Fruit fly (Drosophila melanogaster) whole organism, embryonic: ENCODE data around the gene CG3149.

ENCODE experiments used
- Aef1 ChIP-seq: fragments of 200-800 bp; sonication (Bioruptor generic); IDR thresholded peaks from 3 replicates; pipeline ENCODE4 v1.3.6; 2022; ENCODE audit warnings: missing biosample characterization, missing genetic modification characterization
- Atf6 ChIP-seq: fragments of 200-800 bp; sonication (Bioruptor generic); IDR thresholded peaks from 2 replicates; pipeline ENCODE4 v1.3.6; 2022; ENCODE audit warnings: missing biosample characterization, missing genetic modification characterization
- CG11085 ChIP-seq: fragments of 200-800 bp; sonication (Bioruptor generic); IDR thresholded peaks from 2 replicates; pipeline ENCODE4 v1.3.6; 2022; ENCODE audit warnings: missing biosample characterization, missing genetic modification characterization
- CG11247 ChIP-seq: fragments of 200-800 bp; sonication (Bioruptor generic); IDR thresholded peaks from 2 replicates; pipeline ENCODE4 v1.3.6; 2022; ENCODE audit warnings: missing biosample characterization, missing genetic modification characterization
- CG11398 ChIP-seq: fragments of 200-800 bp; sonication (Bioruptor generic); optimal IDR thresholded peaks from 2 replicates; lab custom pipeline; 2016; ENCODE audit warnings: missing biosample characterization, missing genetic modification characterization
- CG11695 ChIP-seq: fragments of 200-800 bp; sonication (Bioruptor generic); IDR thresholded peaks from 3 replicates; pipeline ENCODE4 v1.3.6; 2022; ENCODE audit warnings: missing biosample characterization, missing genetic modification characterization
- CG13123 ChIP-seq: fragments of 200-800 bp; sonication (Bioruptor generic); optimal IDR thresholded peaks from 2 replicates; lab custom pipeline; 2016; ENCODE audit warnings: missing biosample characterization, missing genetic modification characterization
- CG15601 ChIP-seq: fragments of 200-800 bp; sonication (Bioruptor generic); optimal IDR thresholded peaks from 3 replicates; lab custom pipeline; 2019; ENCODE audit warnings: missing biosample characterization, mild to moderate bottlenecking, missing genetic modification characterization, moderate library complexity
- CG1647 ChIP-seq: fragments of 200-800 bp; sonication (Bioruptor generic); optimal IDR thresholded peaks from 3 replicates; lab custom pipeline; 2016; ENCODE audit warnings: missing biosample characterization, missing genetic modification characterization
- CG17385 ChIP-seq: fragments of 200-800 bp; sonication (Bioruptor generic); optimal IDR thresholded peaks from 3 replicates; lab custom pipeline; 2018; ENCODE audit warnings: missing biosample characterization, mild to moderate bottlenecking, missing genetic modification characterization
- CG17912 ChIP-seq: fragments of 200-800 bp; sonication (Bioruptor generic); optimal IDR thresholded peaks from 2 replicates; lab custom pipeline; 2018; ENCODE audit warnings: missing biosample characterization, mild to moderate bottlenecking, missing genetic modification characterization
- CG2129 ChIP-seq: fragments of 200-800 bp; sonication (Bioruptor generic); IDR thresholded peaks from 2 replicates; pipeline ENCODE4 v1.3.6; 2022; ENCODE audit warnings: missing biosample characterization, missing genetic modification characterization; ENCODE audit not compliant: partially characterized antibody
- CG31388 ChIP-seq: fragments of 200-800 bp; sonication (Bioruptor generic); optimal IDR thresholded peaks from 2 replicates; lab custom pipeline; 2016; ENCODE audit warnings: missing biosample characterization, missing genetic modification characterization
- CG32772 ChIP-seq: fragments of 200-800 bp; sonication (Bioruptor generic); IDR thresholded peaks from 2 replicates; pipeline ENCODE4 v1.3.6; 2022; ENCODE audit warnings: missing biosample characterization, missing genetic modification characterization
- CG3995 ChIP-seq: fragments of 200-800 bp; sonication (Bioruptor generic); optimal IDR thresholded peaks from 3 replicates; lab custom pipeline; 2016; ENCODE audit warnings: missing biosample characterization, missing genetic modification characterization
- CG6175 ChIP-seq: fragments of 200-800 bp; sonication (Bioruptor generic); IDR thresholded peaks from 3 replicates; pipeline ENCODE4 v1.3.6; 2022; ENCODE audit warnings: missing biosample characterization, missing genetic modification characterization
- CG6654 ChIP-seq: fragments of 200-800 bp; sonication (Bioruptor generic); optimal IDR thresholded peaks from 2 replicates; lab custom pipeline; 2017; ENCODE audit warnings: missing biosample characterization, mild to moderate bottlenecking, missing genetic modification characterization
- CG8765 ChIP-seq: fragments of 200-800 bp; sonication (Bioruptor generic); IDR thresholded peaks from 2 replicates; pipeline ENCODE4 v1.3.6; 2022; ENCODE audit warnings: missing biosample characterization, missing genetic modification characterization
- CG8924 ChIP-seq: fragments of 200-800 bp; optimal IDR thresholded peaks from 3 replicates; lab custom pipeline; 2019; ENCODE audit warnings: missing biosample characterization, mild to moderate bottlenecking, missing genetic modification characterization, moderate library complexity
- CG9215 ChIP-seq: fragments of 200-800 bp; sonication (Bioruptor generic); IDR thresholded peaks from 2 replicates; pipeline ENCODE4 v1.3.6; 2022; ENCODE audit warnings: missing biosample characterization, missing genetic modification characterization
- CG9727 ChIP-seq: fragments of 200-800 bp; sonication (Bioruptor generic); optimal IDR thresholded peaks from 3 replicates; lab custom pipeline; 2017; ENCODE audit warnings: missing biosample characterization, mild to moderate bottlenecking, missing genetic modification characterization
- Chrac-16 ChIP-seq: fragments of 200-800 bp; sonication (Bioruptor generic); optimal IDR thresholded peaks from 3 replicates; lab custom pipeline; 2016; ENCODE audit warnings: missing biosample characterization, missing genetic modification characterization
- Dek ChIP-seq: fragments of 200-800 bp; sonication (Bioruptor generic); optimal IDR thresholded peaks from 3 replicates; lab custom pipeline; 2019; ENCODE audit warnings: missing biosample characterization, mild to moderate bottlenecking, missing genetic modification characterization, moderate library complexity
- Ets97D ChIP-seq: fragments of 200-800 bp; sonication (Bioruptor generic); optimal IDR thresholded peaks from 3 replicates; lab custom pipeline; 2016; ENCODE audit warnings: missing biosample characterization, missing genetic modification characterization
- HHEX ChIP-seq: fragments of 200-800 bp; sonication (Bioruptor generic); optimal IDR thresholded peaks from 3 replicates; lab custom pipeline; 2017; ENCODE audit warnings: missing biosample characterization, mild to moderate bottlenecking, missing genetic modification characterization, missing genetic modification reagents
- HLH4C ChIP-seq: fragments of 200-800 bp; sonication (Bioruptor generic); IDR thresholded peaks from 3 replicates; pipeline ENCODE4 v1.3.6; 2022; ENCODE audit warnings: missing biosample characterization, missing genetic modification characterization; ENCODE audit not compliant: partially characterized antibody
- HLH54F ChIP-seq: fragments of 200-800 bp; sonication (Bioruptor generic); optimal IDR thresholded peaks from 3 replicates; lab custom pipeline; 2016; ENCODE audit warnings: missing biosample characterization, missing genetic modification characterization
- Hand ChIP-seq: fragments of 200-800 bp; sonication (Bioruptor generic); optimal IDR thresholded peaks from 2 replicates; lab custom pipeline; 2017; ENCODE audit warnings: mild to moderate bottlenecking, missing biosample characterization, missing genetic modification reagents, missing genetic modification characterization
- HmgZ ChIP-seq: fragments of 200-800 bp; sonication (Bioruptor generic); optimal IDR thresholded peaks from 2 replicates; lab custom pipeline; 2018; ENCODE audit warnings: missing biosample characterization, mild to moderate bottlenecking, missing genetic modification characterization
- Jarid2 ChIP-seq: fragments of 200-800 bp; sonication (Bioruptor generic); optimal IDR thresholded peaks from 3 replicates; lab custom pipeline; 2017; ENCODE audit warnings: mild to moderate bottlenecking, missing biosample characterization, missing genetic modification reagents, missing genetic modification characterization
- Myb ChIP-seq: fragments of 200-800 bp; sonication (Bioruptor generic); optimal IDR thresholded peaks from 2 replicates; lab custom pipeline; 2016; ENCODE audit warnings: missing biosample characterization, missing genetic modification characterization
- NC2α ChIP-seq: fragments of 200-800 bp; sonication (Bioruptor generic); optimal IDR thresholded peaks from 2 replicates; lab custom pipeline; 2016; ENCODE audit warnings: missing biosample characterization, missing genetic modification characterization
- NC2β ChIP-seq: fragments of 200-800 bp; sonication (Bioruptor generic); optimal IDR thresholded peaks from 2 replicates; lab custom pipeline; 2016; ENCODE audit warnings: missing biosample characterization, missing genetic modification characterization
- NfI ChIP-seq: fragments of 200-800 bp; sonication (Bioruptor generic); optimal IDR thresholded peaks from 3 replicates; lab custom pipeline; 2018; ENCODE audit warnings: missing biosample characterization, mild to moderate bottlenecking, missing genetic modification characterization, moderate library complexity
- Oli ChIP-seq: fragments of 200-800 bp; sonication (Bioruptor generic); optimal IDR thresholded peaks from 2 replicates; lab custom pipeline; 2018; ENCODE audit warnings: missing biosample characterization, mild to moderate bottlenecking, missing genetic modification characterization, moderate library complexity
- Opbp ChIP-seq: fragments of 200-800 bp; sonication (Bioruptor generic); IDR thresholded peaks from 3 replicates; pipeline ENCODE4 v1.3.6; 2022; ENCODE audit warnings: missing biosample characterization, missing genetic modification characterization; ENCODE audit not compliant: partially characterized antibody
- Sox100B ChIP-seq: fragments of 200-800 bp; sonication (Bioruptor generic); optimal IDR thresholded peaks from 3 replicates; lab custom pipeline; 2018; ENCODE audit warnings: missing biosample characterization, mild to moderate bottlenecking, missing genetic modification characterization
- Stat92E ChIP-seq, 3 experiments: fragments of >200 bp in 2 of 3; fragments of 200-800 bp in 1 of 3; sonication (Bioruptor generic) in 1 of 3; optimal IDR thresholded peaks; 2 replicates each; lab custom pipeline; 2017 to 2019; ENCODE audit warnings: missing biosample characterization in 3 of 3, missing genetic modification characterization in 3 of 3, mild to moderate bottlenecking in 1 of 3, moderate library complexity in 1 of 3
- abd-A ChIP-seq: fragments of 200-800 bp; sonication (Bioruptor generic); optimal IDR thresholded peaks from 3 replicates; lab custom pipeline; 2019; ENCODE audit warnings: missing biosample characterization, mild to moderate bottlenecking, missing genetic modification characterization, moderate library complexity
- ash1 ChIP-seq: fragments of 200-800 bp; sonication (Bioruptor generic); optimal IDR thresholded peaks from 2 replicates; lab custom pipeline; 2018; ENCODE audit warnings: missing biosample characterization, mild to moderate bottlenecking, missing genetic modification characterization
- ato ChIP-seq: fragments of 200-800 bp; sonication (Bioruptor generic); IDR thresholded peaks from 2 replicates; pipeline ENCODE4 v1.3.6; 2022; ENCODE audit warnings: missing biosample characterization, missing genetic modification characterization; ENCODE audit not compliant: partially characterized antibody
- bbx ChIP-seq: fragments of 200-800 bp; sonication (Bioruptor generic); IDR thresholded peaks from 2 replicates; pipeline ENCODE4 v1.3.6; 2022; ENCODE audit warnings: missing biosample characterization, missing genetic modification characterization; ENCODE audit not compliant: partially characterized antibody
- fd3F ChIP-seq: fragments of 200-800 bp; sonication (Bioruptor generic); optimal IDR thresholded peaks from 2 replicates; lab custom pipeline; 2018; ENCODE audit warnings: missing biosample characterization, mild to moderate bottlenecking, missing genetic modification characterization, moderate library complexity
- grau ChIP-seq: fragments of 200-800 bp; optimal IDR thresholded peaks from 3 replicates; lab custom pipeline; 2019; ENCODE audit warnings: missing biosample characterization, mild to moderate bottlenecking, missing genetic modification characterization, moderate library complexity
- gsb ChIP-seq: fragments of 200-800 bp; sonication (Bioruptor generic); IDR thresholded peaks from 2 replicates; pipeline ENCODE4 v1.3.6; 2022; ENCODE audit warnings: missing biosample characterization, missing genetic modification characterization
- jing ChIP-seq: fragments of 200-800 bp; sonication (Bioruptor generic); optimal IDR thresholded peaks from 2 replicates; lab custom pipeline; 2018; ENCODE audit warnings: missing biosample characterization, mild to moderate bottlenecking, missing genetic modification characterization
- ken ChIP-seq: fragments of 200-800 bp; sonication (Bioruptor generic); IDR thresholded peaks from 3 replicates; pipeline ENCODE4 v1.3.6; 2022; ENCODE audit warnings: missing biosample characterization, missing genetic modification characterization
- lmd ChIP-seq: fragments of 200-800 bp; sonication (Bioruptor generic); IDR thresholded peaks from 2 replicates; pipeline ENCODE4 v1.3.6; 2022; ENCODE audit warnings: missing biosample characterization, missing genetic modification characterization
- lov ChIP-seq, 2 experiments: fragments of 200-800 bp in 1 of 2; fragments of >200 bp in 1 of 2; sonication (Bioruptor generic) in 1 of 2; IDR thresholded peaks in 1 of 2; optimal IDR thresholded peaks in 1 of 2; 2 replicates in 1 of 2; 3 replicates in 1 of 2; pipeline versions ENCODE4 v1.3.6 to Lab custom; 2017 to 2022; ENCODE audit warnings: missing biosample characterization in 1 of 2, missing genetic modification characterization in 1 of 2
- pb ChIP-seq: fragments of 200-800 bp; sonication (Bioruptor generic); optimal IDR thresholded peaks from 3 replicates; lab custom pipeline; 2016; ENCODE audit warnings: missing biosample characterization, missing genetic modification characterization
- yki ChIP-seq: fragments of >200 bp; optimal IDR thresholded peaks from 3 replicates; lab custom pipeline; 2018

The CG3149 gene

dm6 chrX:5665902-5666301 lies 29.1 kb downstream of the CG3149 start, which contains the start of the genes Sirt4 and CG4119 (continued):
- TF ChIP-seq CG17912 (GFP tag; lab: Kevin White, UChicago) (no peak), Sox100B (GFP tag; lab: Kevin White, UChicago) (no peak), CG2129 (GFP tag; lab: Robert Waterston, UW) (peak; percentile 92), CG1647 (GFP tag; lab: Kevin White, UChicago) (no peak), Opbp (peak; percentile 97), Oli (no peak), CG31388 (GFP tag; lab: Kevin White, UChicago) (no peak), CG11085 (GFP tag; lab: Robert Waterston, UW) (no peak), CG8924 (peak; percentile 45), CG11398 (no peak), HmgZ (tag; lab: Kevin White, UChicago) (peak; percentile 41), HLH4C (GFP tag; lab: Robert Waterston, UW) (peak; percentile 97), abd-A (tag; lab: Kevin White, UChicago) (no peak), jing (GFP tag; lab: Kevin White, UChicago) (no peak), CG15601 (tag; lab: Kevin White, UChicago) (no peak), CG3995 (peak; percentile 16), Dek (tag; lab: Kevin White, UChicago) (peak; percentile 9), NC2α (GFP tag; lab: Kevin White, UChicago) (no peak), fd3F (GFP tag; lab: Kevin White, UChicago) (no peak), NfI (GFP tag; lab: Kevin White, UChicago) (no peak), NC2β (GFP tag; lab: Kevin White, UChicago) (peak; percentile 62), lov (optimal IDR thresholded peaks at IDR 0.05; lab: Kevin White, UChicago) (no peak), lov (GFP tag; IDR thresholded peaks at IDR 0.05; lab: Robert Waterston, UW) (no peak), lmd (GFP tag; lab: Robert Waterston, UW) (no peak), gsb (GFP tag; lab: Robert Waterston, UW) (no peak), Aef1 (GFP tag; lab: Robert Waterston, UW) (no peak), CG8765 (GFP tag; lab: Robert Waterston, UW) (no peak), Jarid2 (GFP tag; lab: Kevin White, UChicago) (peak; percentile 18), CG9215 (no peak), CG11695 (no peak), CG9727 (GFP tag; lab: Kevin White, UChicago) (peak; percentile 9), grau (peak; percentile 43), CG13123 (GFP tag; lab: Kevin White, UChicago) (no peak), bbx (GFP tag; lab: Robert Waterston, UW) (peak; percentile 98), CG11247 (GFP tag; lab: Robert Waterston, UW) (peak; percentile 36; the same call in 1 of the 2 replicates), Atf6 (GFP tag; lab: Robert Waterston, UW) (no peak), ato (GFP tag; lab: Robert Waterston, UW) (peak; percentile 98), HLH54F (no peak), yki (lab: Kevin White, UChicago) (no peak), CG6175 (GFP tag; lab: Robert Waterston, UW) (no peak), Myb (GFP tag; lab: Kevin White, UChicago) (peak; percentile 88), ken (no peak), ash1 (no peak), Chrac-16 (no peak), CG17385 (no peak), HHEX (GFP tag; lab: Kevin White, UChicago) (no peak), CG32772 (GFP tag; lab: Robert Waterston, UW) (no peak), Ets97D (peak; percentile 72), Hand (GFP tag; lab: Kevin White, UChicago) (no peak), CG6654 (no peak), Stat92E (GFP tag; optimal IDR thresholded peaks at IDR 0.05; lab: Kevin White, UChicago) (peak in 1 of 3 experiments; percentile 19), pb (GFP tag; lab: Kevin White, UChicago) (no peak)
